Worm (Caenorhabditis elegans) whole organism, young adult: ENCODE results near the gene nprl-3.

Experiments used
- C17E4.6 ChIP-seq: fragments of 200-800 bp; sonication (Bioruptor generic); IDR thresholded peaks from 2 replicates; pipeline ENCODE4 v1.3.6; 2022; ENCODE audit warnings: missing genetic modification reagents, missing genetic modification characterization, missing compliant biosample characterization
- K11D2.4 ChIP-seq: fragments of 200-800 bp; sonication (Bioruptor generic); IDR thresholded peaks from 2 replicates; pipeline ENCODE4 v1.3.6; 2022; ENCODE audit warnings: missing genetic modification reagents, missing genetic modification characterization, missing compliant biosample characterization
- T07F8.4 ChIP-seq: sonication (generic microtip); optimal IDR thresholded peaks from 2 replicates; lab custom pipeline; 2016; ENCODE audit warnings: mild to moderate bottlenecking, missing genetic modification characterization, moderate library complexity, missing compliant biosample characterization
- Y67H2A.10 ChIP-seq: fragments of 200-800 bp; sonication (Bioruptor generic); conservative IDR thresholded peaks from 2 replicates; pipeline ENCODE4 v1.3.6; 2022; ENCODE audit warnings: missing genetic modification reagents, missing genetic modification characterization, missing compliant biosample characterization
- Y95B8A.8 ChIP-seq: fragments of 200-800 bp; sonication (Bioruptor generic); IDR thresholded peaks from 2 replicates; pipeline ENCODE4 v1.3.6; 2022; ENCODE audit warnings: missing genetic modification reagents, missing genetic modification characterization, missing compliant biosample characterization
- ama-1 ChIP-seq, 3 experiments: fragments of 150-350 bp in 1 of 3; sonication (generic microtip) in 2 of 3; optimal IDR thresholded peaks; 2 replicates each; lab custom pipeline; 2014 to 2018; ENCODE audit warnings: missing biosample characterization in 2 of 3, missing genetic modification characterization in 2 of 3, missing genetic modification reagents in 2 of 3
- aptf-2 ChIP-seq: fragments of 200-800 bp; sonication (Bioruptor generic); conservative IDR thresholded peaks from 2 replicates; pipeline ENCODE4 v1.3.6; 2022; ENCODE audit warnings: missing genetic modification reagents, missing genetic modification characterization, missing compliant biosample characterization
- bed-2 ChIP-seq: fragments of 200-800 bp; sonication (Bioruptor generic); IDR thresholded peaks from 2 replicates; pipeline ENCODE4 v1.3.6; 2022; ENCODE audit warnings: missing genetic modification reagents, missing genetic modification characterization, missing compliant biosample characterization
- ceh-40 ChIP-seq: fragments of 200-800 bp; sonication (Bioruptor generic); IDR thresholded peaks from 2 replicates; pipeline ENCODE4 v1.3.6; 2022; ENCODE audit warnings: missing genetic modification characterization, missing compliant biosample characterization
- ceh-58 ChIP-seq: fragments of 200-800 bp; sonication (Bioruptor generic); IDR thresholded peaks from 2 replicates; pipeline ENCODE4 v1.3.6; 2022; ENCODE audit warnings: missing genetic modification characterization, missing compliant biosample characterization
- ceh-91 ChIP-seq: fragments of 200-800 bp; sonication (Bioruptor generic); IDR thresholded peaks from 2 replicates; pipeline ENCODE4 v1.3.6; 2022; ENCODE audit warnings: missing genetic modification reagents, missing genetic modification characterization, missing compliant biosample characterization
- chd-7 ChIP-seq: sonication (generic microtip); optimal IDR thresholded peaks from 2 replicates; lab custom pipeline; 2016; ENCODE audit warnings: mild to moderate bottlenecking, missing genetic modification characterization, moderate library complexity, missing compliant biosample characterization
- die-1 ChIP-seq: sonication (generic microtip); optimal IDR thresholded peaks from 2 replicates; lab custom pipeline; 2016; ENCODE audit warnings: missing genotype, mild to moderate bottlenecking, missing genetic modification characterization, missing compliant biosample characterization
- dpff-1 ChIP-seq: sonication (generic microtip); optimal IDR thresholded peaks from 2 replicates; lab custom pipeline; 2017; ENCODE audit warnings: mild to moderate bottlenecking, missing genetic modification characterization, missing compliant biosample characterization
- dpl-1 ChIP-seq: fragments of 150-350 bp; optimal IDR thresholded peaks from 2 replicates; lab custom pipeline; 2014; ENCODE audit warnings: missing biosample characterization, missing genetic modification reagents, missing genetic modification characterization
- efl-1 ChIP-seq: fragments of 150-350 bp; optimal IDR thresholded peaks from 2 replicates; lab custom pipeline; 2014; ENCODE audit warnings: missing biosample characterization, missing genetic modification reagents, missing genetic modification characterization
- egl-44 ChIP-seq: fragments of 200-800 bp; sonication (Bioruptor generic); IDR thresholded peaks from 2 replicates; pipeline ENCODE4 v1.3.6; 2022; ENCODE audit warnings: missing genetic modification reagents, missing genetic modification characterization, missing compliant biosample characterization
- ets-4 ChIP-seq: fragments of 200-800 bp; sonication (Bioruptor generic); optimal IDR thresholded peaks from 2 replicates; lab custom pipeline; 2018; ENCODE audit warnings: mild to moderate bottlenecking, missing genetic modification characterization, missing compliant biosample characterization
- gei-17 ChIP-seq: fragments of 200-800 bp; sonication (Bioruptor generic); optimal IDR thresholded peaks from 2 replicates; lab custom pipeline; 2018; ENCODE audit warnings: mild to moderate bottlenecking, missing genetic modification characterization, missing compliant biosample characterization
- him-1 ChIP-seq: sonication (generic microtip); optimal IDR thresholded peaks from 2 replicates; lab custom pipeline; 2016; ENCODE audit warnings: missing genotype, missing genetic modification reagents, missing genetic modification characterization, missing compliant biosample characterization
- hmg-20 ChIP-seq: fragments of 200-800 bp; sonication (Bioruptor generic); IDR thresholded peaks from 2 replicates; pipeline ENCODE4 v1.3.6; 2022; ENCODE audit warnings: missing genetic modification reagents, missing genetic modification characterization, missing compliant biosample characterization
- hsf-1 ChIP-seq: fragments of 200-800 bp; sonication (Bioruptor generic); IDR thresholded peaks from 2 replicates; pipeline ENCODE4 v1.3.6; 2022; ENCODE audit warnings: missing genetic modification reagents, missing genetic modification characterization, missing compliant biosample characterization
- lsl-1 ChIP-seq: fragments of 200-800 bp; sonication (Bioruptor generic); optimal IDR thresholded peaks from 2 replicates; lab custom pipeline; 2018; ENCODE audit warnings: mild to moderate bottlenecking, missing genetic modification characterization, moderate library complexity, missing compliant biosample characterization
- lsy-27 ChIP-seq: sonication (generic microtip); optimal IDR thresholded peaks from 2 replicates; lab custom pipeline; 2017; ENCODE audit warnings: missing genetic modification characterization, mild to moderate bottlenecking, missing compliant biosample characterization, antibody characterized with exemption, missing genotype, borderline replicate concordance; ENCODE audit not compliant: insufficient read depth
- madf-10 ChIP-seq: sonication (generic microtip); optimal IDR thresholded peaks from 2 replicates; lab custom pipeline; 2016; ENCODE audit warnings: mild to moderate bottlenecking, missing genetic modification characterization, missing compliant biosample characterization
- madf-6 ChIP-seq: fragments of 200-800 bp; sonication (Bioruptor generic); IDR thresholded peaks from 2 replicates; pipeline ENCODE4 v1.3.6; 2022; ENCODE audit warnings: missing genetic modification reagents, missing genetic modification characterization, missing compliant biosample characterization
- mes-4 ChIP-seq: sonication (generic microtip); optimal IDR thresholded peaks from 2 replicates; lab custom pipeline; 2016; ENCODE audit warnings: missing genotype, missing genetic modification characterization, missing compliant biosample characterization
- mxl-1 ChIP-seq: sonication (generic microtip); optimal IDR thresholded peaks from 2 replicates; lab custom pipeline; 2016; ENCODE audit warnings: missing genetic modification characterization, missing compliant biosample characterization
- nfya-1 ChIP-seq: sonication (generic microtip); optimal IDR thresholded peaks from 2 replicates; lab custom pipeline; 2017; ENCODE audit warnings: antibody characterized with exemption, missing compliant biosample characterization, missing genetic modification characterization, borderline replicate concordance; ENCODE audit not compliant: insufficient read depth
- nfya-2 ChIP-seq: fragments of 200-800 bp; sonication (Bioruptor generic); IDR thresholded peaks from 2 replicates; pipeline ENCODE4 v1.3.6; 2022; ENCODE audit warnings: missing genetic modification reagents, missing genetic modification characterization, missing compliant biosample characterization
- pha-4 ChIP-seq: fragments of 150-350 bp; sonication (generic microtip); optimal IDR thresholded peaks from 2 replicates; lab custom pipeline; 2014; ENCODE audit warnings: missing biosample characterization, missing genetic modification reagents, missing genetic modification characterization
- rcor-1 ChIP-seq: fragments of 200-800 bp; sonication (Bioruptor generic); IDR thresholded peaks from 2 replicates; pipeline ENCODE4 v1.3.6; 2022; ENCODE audit warnings: missing genetic modification reagents, missing genetic modification characterization, missing compliant biosample characterization
- rec-8 ChIP-seq, 2 experiments: sonication (generic microtip); optimal IDR thresholded peaks; 2 replicates each; lab custom pipeline; 2016; ENCODE audit warnings: mild to moderate bottlenecking in 2 of 2, missing genetic modification characterization in 2 of 2, missing genetic modification reagents in 2 of 2, missing genotype in 2 of 2, missing biosample characterization in 1 of 2, missing compliant biosample characterization in 1 of 2, moderate library complexity in 1 of 2
- sptf-2 ChIP-seq: fragments of 200-800 bp; sonication (Bioruptor generic); optimal IDR thresholded peaks from 2 replicates; lab custom pipeline; 2018; ENCODE audit warnings: mild to moderate bottlenecking, missing genetic modification characterization, missing compliant biosample characterization
- zim-3 ChIP-seq: sonication (generic microtip); optimal IDR thresholded peaks from 2 replicates; lab custom pipeline; 2017; ENCODE audit warnings: mild to moderate bottlenecking, missing genetic modification characterization, moderate library complexity, missing compliant biosample characterization
- ztf-3 ChIP-seq: fragments of 200-800 bp; sonication (Bioruptor generic); optimal IDR thresholded peaks from 2 replicates; lab custom pipeline; 2018; ENCODE audit warnings: mild to moderate bottlenecking, missing genetic modification characterization, missing compliant biosample characterization

Gene nprl-3

DNA sequence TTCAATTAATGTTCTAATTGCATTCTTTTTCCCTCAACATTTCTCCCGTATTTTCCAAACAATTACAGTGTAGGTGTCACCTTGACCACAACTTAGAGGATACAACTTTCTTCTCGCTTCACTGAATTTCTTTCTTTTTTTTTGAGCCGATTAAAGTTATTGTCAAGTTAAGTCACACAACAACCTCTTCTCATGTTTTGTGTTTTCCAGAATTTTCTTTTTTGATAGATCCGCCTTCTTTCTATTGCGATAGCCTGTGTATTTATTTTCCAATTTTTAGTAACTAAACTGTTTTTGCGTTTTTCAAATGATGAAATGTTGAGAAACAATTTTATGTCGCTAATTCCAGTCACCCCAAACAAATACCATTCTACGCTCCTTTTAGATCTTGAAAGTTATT, 28.4 kb downstream of the nprl-3 start, which contains the start of gene F35H10.3:
Gene F35H10.3, plus strand, starts transcription at position 301 of the 400 bp plus-strand sequence.
- TF ChIP-seq efl-1 (GFP tag; lab: Kevin White, UChicago) (no peak), pha-4 (no peak), rec-8 (tag; optimal IDR thresholded peaks at IDR 0.05; lab: Kevin White, UChicago) (no peak), madf-10 (tag; lab: Kevin White, UChicago) (no peak), hmg-20 (GFP tag; lab: Robert Waterston, UW) (no peak), Y67H2A.10 (GFP tag; lab: Robert Waterston, UW) (no peak), Y95B8A.8 (GFP tag; lab: Robert Waterston, UW) (no peak), nfya-2 (no peak), ztf-3 (no peak)
- TF ChIP-seq, all 124 proteins: peak for 0

DNA sequence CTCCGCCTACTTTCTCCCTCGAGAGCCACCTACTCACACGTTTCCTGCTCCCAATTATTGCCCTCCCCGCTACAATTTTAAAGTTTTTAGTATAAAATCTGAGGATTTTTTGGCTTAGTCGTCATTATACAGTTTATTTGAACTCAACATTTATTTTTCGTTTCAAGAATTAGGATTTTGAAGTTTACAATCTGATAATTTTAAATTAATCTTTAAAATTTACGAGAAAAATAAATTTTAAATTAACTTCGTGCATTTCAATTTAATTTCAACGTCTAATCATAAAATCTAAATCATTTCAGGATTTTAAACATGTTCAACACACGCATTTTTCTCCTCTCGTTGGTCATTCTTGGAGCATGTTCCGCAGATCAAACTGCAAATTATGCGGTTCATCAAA, 31.6 kb downstream of the nprl-3 start, which contains the start of gene F35H10.2:
Gene F35H10.2, plus strand, starts transcription at position 301 of the 400 bp plus-strand sequence.
- TF ChIP-seq rcor-1 (GFP tag; lab: Robert Waterston, UW) (no peak), him-1 (tag; lab: Kevin White, UChicago) (no peak), madf-6 (GFP tag; lab: Robert Waterston, UW) (no peak), chd-7 (no peak), ceh-58 (no peak), die-1 (tag; lab: Kevin White, UChicago) (no peak), ceh-40 (GFP tag; lab: Robert Waterston, UW) (no peak), T07F8.4 (tag; lab: Kevin White, UChicago) (no peak), hsf-1 (GFP tag; lab: Robert Waterston, UW) (no peak), nfya-1 (tag; lab: Kevin White, UChicago) (no peak), lsl-1 (GFP tag; lab: Kevin White, UChicago) (no peak), bed-2 (GFP tag; lab: Robert Waterston, UW) (no peak), mxl-1 (tag; lab: Kevin White, UChicago) (no peak), egl-44 (GFP tag; lab: Robert Waterston, UW) (no peak)

ce11 chrIV:8332526-8332925, 35.2 kb downstream of the nprl-3 start, which contains the start of gene lys-10:
Gene lys-10, plus strand, starts transcription at chrIV:8332826.
- no peak for TF ChIP-seq dpl-1 (GFP tag; lab: Kevin White, UChicago)
- no peak for TF ChIP-seq sptf-2 (GFP tag; lab: Kevin White, UChicago)
- no peak for TF ChIP-seq ets-4 (GFP tag; lab: Kevin White, UChicago)
- TF ChIP-seq K11D2.4, result no peak
- no peak for TF ChIP-seq gei-17
- no peak for TF ChIP-seq aptf-2 (GFP tag; lab: Robert Waterston, UW)
- TF ChIP-seq zim-3 (tag; lab: Kevin White, UChicago), result no peak

- TF ChIP-seq ama-1 (optimal IDR thresholded peaks at IDR 0.05; lab: Kevin White, UChicago) (no peak), ama-1 (GFP tag; optimal IDR thresholded peaks at IDR 0.05; lab: Kevin White, UChicago) (no peak), dpff-1 (tag; lab: Kevin White, UChicago) (no peak), chd-7 (no peak), him-1 (tag; lab: Kevin White, UChicago) (no peak), lsy-27 (tag; lab: Kevin White, UChicago) (no peak), ceh-91 (no peak), C17E4.6 (GFP tag; lab: Robert Waterston, UW) (no peak), mes-4 (tag; lab: Kevin White, UChicago) (no peak)
Measured at ce11 chrIV:8333034-8333433, 35.7 kb downstream of the nprl-3 start.
